Fruit fly (Drosophila melanogaster) whole organism, embryonic: ENCODE data around the gene LanB1.
A peak's percentile ranks its signal among the peaks of the same experiment; 100 is the strongest.

Experiments
- ATbp ChIP-seq: fragments of 200-800 bp; sonication (Bioruptor generic); optimal IDR thresholded peaks from 2 replicates; lab custom pipeline; 2017; ENCODE audit warnings: missing biosample characterization, mild to moderate bottlenecking, missing genetic modification characterization, missing genetic modification reagents
- Adf1 ChIP-seq: fragments of 200-800 bp; sonication (Bioruptor generic); IDR thresholded peaks from 2 replicates; pipeline ENCODE4 v1.3.6; 2022; ENCODE audit warnings: missing biosample characterization, missing genetic modification characterization
- B-H2 ChIP-seq: fragments of 200-800 bp; sonication (Bioruptor generic); optimal IDR thresholded peaks from 2 replicates; lab custom pipeline; 2018; ENCODE audit warnings: missing biosample characterization, mild to moderate bottlenecking, missing genetic modification characterization
- CG12104 ChIP-seq: fragments of 200-800 bp; sonication (Bioruptor generic); optimal IDR thresholded peaks from 3 replicates; lab custom pipeline; 2016; ENCODE audit warnings: missing biosample characterization, missing genetic modification characterization
- CG12155 ChIP-seq: fragments of 200-800 bp; sonication (Bioruptor generic); optimal IDR thresholded peaks from 3 replicates; lab custom pipeline; 2016; ENCODE audit warnings: missing biosample characterization, missing genetic modification characterization
- CG14050 ChIP-seq: fragments of 200-800 bp; sonication (Bioruptor generic); IDR thresholded peaks from 3 replicates; pipeline ENCODE4 v1.3.6; 2022; ENCODE audit warnings: missing biosample characterization, missing genetic modification characterization
- CG17912 ChIP-seq: fragments of 200-800 bp; sonication (Bioruptor generic); optimal IDR thresholded peaks from 2 replicates; lab custom pipeline; 2018; ENCODE audit warnings: missing biosample characterization, mild to moderate bottlenecking, missing genetic modification characterization
- CG1832 ChIP-seq: fragments of 200-800 bp; sonication (Bioruptor generic); optimal IDR thresholded peaks from 2 replicates; lab custom pipeline; 2017; ENCODE audit warnings: missing biosample characterization, mild to moderate bottlenecking, missing genetic modification characterization, inconsistent platforms
- CG2116 ChIP-seq: fragments of 200-800 bp; sonication (Bioruptor generic); optimal IDR thresholded peaks from 3 replicates; lab custom pipeline; 2018; ENCODE audit warnings: missing biosample characterization, mild to moderate bottlenecking, missing genetic modification characterization
- CG2129 ChIP-seq: fragments of 200-800 bp; sonication (Bioruptor generic); IDR thresholded peaks from 2 replicates; pipeline ENCODE4 v1.3.6; 2022; ENCODE audit warnings: missing biosample characterization, missing genetic modification characterization; ENCODE audit not compliant: partially characterized antibody
- CG3065 ChIP-seq: fragments of 200-800 bp; sonication (Bioruptor generic); optimal IDR thresholded peaks from 2 replicates; lab custom pipeline; 2016; ENCODE audit warnings: missing biosample characterization, missing genetic modification characterization
- CG31365 ChIP-seq: fragments of 200-800 bp; sonication (Bioruptor generic); optimal IDR thresholded peaks from 2 replicates; lab custom pipeline; 2018; ENCODE audit warnings: missing biosample characterization, mild to moderate bottlenecking, missing genetic modification characterization
- CG3163 ChIP-seq: fragments of 200-800 bp; sonication (Bioruptor generic); optimal IDR thresholded peaks from 3 replicates; lab custom pipeline; 2016; ENCODE audit warnings: missing biosample characterization, missing genetic modification characterization
- CG34224 ChIP-seq: fragments of 200-800 bp; sonication (Bioruptor generic); IDR thresholded peaks from 3 replicates; pipeline ENCODE4 v1.3.6; 2022; ENCODE audit warnings: missing biosample characterization, missing genetic modification characterization; ENCODE audit not compliant: partially characterized antibody
- CG3838 ChIP-seq: fragments of 200-800 bp; sonication (Bioruptor generic); optimal IDR thresholded peaks from 3 replicates; lab custom pipeline; 2016; ENCODE audit warnings: missing biosample characterization, missing genetic modification characterization
- CG3847 ChIP-seq: fragments of 200-800 bp; sonication (Bioruptor generic); IDR thresholded peaks from 2 replicates; pipeline ENCODE4 v1.3.6; 2022; ENCODE audit warnings: missing biosample characterization, missing genetic modification characterization
- CG3995 ChIP-seq: fragments of 200-800 bp; sonication (Bioruptor generic); optimal IDR thresholded peaks from 3 replicates; lab custom pipeline; 2016; ENCODE audit warnings: missing biosample characterization, missing genetic modification characterization
- CG4404 ChIP-seq: fragments of 200-800 bp; sonication (Bioruptor generic); IDR thresholded peaks from 2 replicates; pipeline ENCODE4 v1.3.6; 2022; ENCODE audit warnings: missing biosample characterization, missing genetic modification characterization
- CG5180 ChIP-seq: fragments of 200-800 bp; sonication (Bioruptor generic); optimal IDR thresholded peaks from 3 replicates; lab custom pipeline; 2017; ENCODE audit warnings: missing biosample characterization, missing genetic modification characterization, mild to moderate bottlenecking, moderate library complexity, missing genetic modification reagents
- CG6854 ChIP-seq: fragments of 200-800 bp; sonication (Bioruptor generic); optimal IDR thresholded peaks from 3 replicates; lab custom pipeline; 2017; ENCODE audit warnings: missing biosample characterization, mild to moderate bottlenecking, missing genetic modification characterization
- CG8478 ChIP-seq: fragments of >200 bp; optimal IDR thresholded peaks from 2 replicates; lab custom pipeline; 2018
- CG8924 ChIP-seq: fragments of 200-800 bp; optimal IDR thresholded peaks from 3 replicates; lab custom pipeline; 2019; ENCODE audit warnings: missing biosample characterization, mild to moderate bottlenecking, missing genetic modification characterization, moderate library complexity
- CG8944 ChIP-seq: fragments of 200-800 bp; sonication (Bioruptor generic); optimal IDR thresholded peaks from 3 replicates; lab custom pipeline; 2016; ENCODE audit warnings: missing biosample characterization, missing genetic modification characterization
- CG9797 ChIP-seq: fragments of 200-800 bp; sonication (Bioruptor generic); optimal IDR thresholded peaks from 3 replicates; lab custom pipeline; 2018; ENCODE audit warnings: missing biosample characterization, mild to moderate bottlenecking, missing genetic modification characterization
- Dbx ChIP-seq: fragments of 200-800 bp; sonication (Bioruptor generic); IDR thresholded peaks from 3 replicates; pipeline ENCODE4 v1.3.6; 2022; ENCODE audit warnings: missing biosample characterization, missing genetic modification characterization
- HLH3B ChIP-seq: fragments of 200-800 bp; sonication (Bioruptor generic); IDR thresholded peaks from 2 replicates; pipeline ENCODE4 v1.3.6; 2022; ENCODE audit warnings: missing biosample characterization, missing genetic modification characterization
- Hsf ChIP-seq: fragments of 200-800 bp; sonication (Bioruptor generic); optimal IDR thresholded peaks from 3 replicates; lab custom pipeline; 2016; ENCODE audit warnings: missing biosample characterization, missing genetic modification characterization
- Med ChIP-seq: fragments of 200-800 bp; sonication (Bioruptor generic); peaks from one replicate; lab custom pipeline; 2016; ENCODE audit warnings: missing biosample characterization, missing genetic modification characterization, mild to moderate bottlenecking, inconsistent platforms, moderate library complexity
- Ptx1 ChIP-seq: fragments of 200-800 bp; sonication (Bioruptor generic); IDR thresholded peaks from 2 replicates; pipeline ENCODE4 v1.3.6; 2022; ENCODE audit warnings: missing biosample characterization, missing genetic modification characterization
- Ssrp ChIP-seq: fragments of 200-800 bp; sonication (Bioruptor generic); optimal IDR thresholded peaks from 2 replicates; lab custom pipeline; 2018; ENCODE audit warnings: missing biosample characterization, mild to moderate bottlenecking, missing genetic modification characterization, moderate library complexity
- Xrp1 ChIP-seq: fragments of 200-800 bp; sonication (Bioruptor generic); IDR thresholded peaks from 2 replicates; pipeline ENCODE4 v1.3.6; 2022; ENCODE audit warnings: missing biosample characterization, missing genetic modification characterization
- amos ChIP-seq: fragments of 200-800 bp; sonication (Bioruptor generic); IDR thresholded peaks from 2 replicates; pipeline ENCODE4 v1.3.6; 2022; ENCODE audit warnings: missing biosample characterization, missing genetic modification characterization; ENCODE audit not compliant: partially characterized antibody
- btn ChIP-seq: fragments of 200-800 bp; sonication (Bioruptor generic); optimal IDR thresholded peaks from 2 replicates; lab custom pipeline; 2016; ENCODE audit warnings: missing biosample characterization, missing genetic modification characterization
- cwo ChIP-seq: fragments of 200-800 bp; sonication (Bioruptor generic); optimal IDR thresholded peaks from 3 replicates; lab custom pipeline; 2017; ENCODE audit warnings: missing biosample characterization, missing genetic modification characterization, mild to moderate bottlenecking, moderate library complexity, missing genetic modification reagents
- ewg ChIP-seq: fragments of 200-800 bp; sonication (Bioruptor generic); optimal IDR thresholded peaks from 3 replicates; lab custom pipeline; 2017; ENCODE audit warnings: mild to moderate bottlenecking, missing biosample characterization, missing genetic modification reagents, missing genetic modification characterization
- fd3F ChIP-seq: fragments of 200-800 bp; sonication (Bioruptor generic); optimal IDR thresholded peaks from 2 replicates; lab custom pipeline; 2018; ENCODE audit warnings: missing biosample characterization, mild to moderate bottlenecking, missing genetic modification characterization, moderate library complexity
- fru ChIP-seq: fragments of >200 bp; optimal IDR thresholded peaks from 2 replicates; lab custom pipeline; 2017
- gcm ChIP-seq: fragments of 200-800 bp; sonication (Bioruptor generic); optimal IDR thresholded peaks from 2 replicates; lab custom pipeline; 2019; ENCODE audit warnings: missing biosample characterization, mild to moderate bottlenecking, missing genetic modification characterization, moderate library complexity
- gem ChIP-seq: fragments of 200-800 bp; sonication (Bioruptor generic); optimal IDR thresholded peaks from 2 replicates; lab custom pipeline; 2019; ENCODE audit warnings: missing biosample characterization, mild to moderate bottlenecking, missing genetic modification characterization, moderate library complexity
- gsb ChIP-seq: fragments of 200-800 bp; sonication (Bioruptor generic); IDR thresholded peaks from 2 replicates; pipeline ENCODE4 v1.3.6; 2022; ENCODE audit warnings: missing biosample characterization, missing genetic modification characterization
- her ChIP-seq: fragments of 200-800 bp; sonication (Bioruptor generic); optimal IDR thresholded peaks from 2 replicates; lab custom pipeline; 2016; ENCODE audit warnings: missing biosample characterization, missing genetic modification characterization
- lbe ChIP-seq: fragments of 200-800 bp; sonication (Bioruptor generic); optimal IDR thresholded peaks from 2 replicates; lab custom pipeline; 2016; ENCODE audit warnings: missing biosample characterization, mild to moderate bottlenecking, missing genetic modification characterization
- nom ChIP-seq: fragments of 200-800 bp; sonication (Bioruptor generic); optimal IDR thresholded peaks from 2 replicates; lab custom pipeline; 2017; ENCODE audit warnings: missing biosample characterization, missing genetic modification characterization, mild to moderate bottlenecking, moderate library complexity, missing genetic modification reagents
- org-1 ChIP-seq: fragments of 200-800 bp; sonication (Bioruptor generic); optimal IDR thresholded peaks from 2 replicates; lab custom pipeline; 2017; ENCODE audit warnings: missing biosample characterization, missing genetic modification characterization
- scrt ChIP-seq: fragments of 200-800 bp; sonication (Bioruptor generic); optimal IDR thresholded peaks from 2 replicates; lab custom pipeline; 2018; ENCODE audit warnings: missing biosample characterization, mild to moderate bottlenecking, missing genetic modification characterization, moderate library complexity
- sens-2 ChIP-seq: fragments of 200-800 bp; sonication (Bioruptor generic); IDR thresholded peaks from 2 replicates; pipeline ENCODE4 v1.3.6; 2022; ENCODE audit warnings: missing biosample characterization, missing genetic modification characterization
- stc ChIP-seq: fragments of 200-800 bp; sonication (Bioruptor generic); IDR thresholded peaks from 2 replicates; pipeline ENCODE4 v1.3.6; 2022; ENCODE audit warnings: missing biosample characterization, missing genetic modification characterization
- sug ChIP-seq: fragments of 200-800 bp; optimal IDR thresholded peaks from 2 replicates; lab custom pipeline; 2019; ENCODE audit warnings: missing biosample characterization, mild to moderate bottlenecking, missing genetic modification characterization, moderate library complexity
- ttk ChIP-seq: fragments of 200-800 bp; sonication (Bioruptor generic); IDR thresholded peaks from 2 replicates; pipeline ENCODE4 v2.1.2; 2022; ENCODE audit warnings: missing biosample characterization, missing genetic modification characterization
- tup ChIP-seq: fragments of 200-800 bp; sonication (Bioruptor generic); optimal IDR thresholded peaks from 2 replicates; lab custom pipeline; 2016; ENCODE audit warnings: missing biosample characterization, mild to moderate bottlenecking, missing genetic modification characterization, moderate library complexity
- yki ChIP-seq: fragments of >200 bp; optimal IDR thresholded peaks from 3 replicates; lab custom pipeline; 2018
- z ChIP-seq: fragments of 200-800 bp; sonication (Bioruptor generic); IDR thresholded peaks from 3 replicates; pipeline ENCODE4 v1.3.6; 2022; ENCODE audit warnings: missing biosample characterization, missing genetic modification characterization

LanB1 gene

dm6 chr2L:7813357-7813756 lies 2.1 kb downstream of the LanB1 start (continued):
- TF ChIP-seq CG34224 (GFP tag; lab: Robert Waterston, UW) (no peak), CG3838 (GFP tag; lab: Kevin White, UChicago) (no peak), fru (lab: Kevin White, UChicago) (no peak), sens-2 (GFP tag; lab: Robert Waterston, UW) (no peak; the same call in 1 of the 2 replicates), btn (GFP tag; lab: Kevin White, UChicago) (no peak), tup (GFP tag; lab: Kevin White, UChicago) (peak; percentile 61), z (peak; percentile 64; the same call in 1 of the 3 replicates), CG2129 (GFP tag; lab: Robert Waterston, UW) (no peak), CG4404 (GFP tag; lab: Robert Waterston, UW) (no peak), B-H2 (peak; percentile 69), amos (GFP tag; lab: Robert Waterston, UW) (no peak), CG12155 (no peak), her (GFP tag; lab: Kevin White, UChicago) (peak; percentile 11), Med (peak; percentile 92), CG3163 (no peak), Ptx1 (GFP tag; lab: Robert Waterston, UW) (no peak), CG8478 (lab: Kevin White, UChicago) (no peak), gem (tag; lab: Kevin White, UChicago) (no peak), scrt (GFP tag; lab: Kevin White, UChicago) (peak; percentile 53), ATbp (GFP tag; lab: Kevin White, UChicago) (peak; percentile 34), nom (no peak), CG3065 (no peak), CG5180 (peak; percentile 32), CG17912 (no peak), CG31365 (peak; percentile 79), CG1832 (GFP tag; lab: Kevin White, UChicago) (no peak), gsb (GFP tag; lab: Robert Waterston, UW) (peak; percentile 21; the same call in 1 of the 2 replicates), gcm (no peak), yki (lab: Kevin White, UChicago) (no peak), Ssrp (no peak), stc (GFP tag; lab: Robert Waterston, UW) (no peak; the same call in 1 of the 2 replicates), CG12104 (GFP tag; lab: Kevin White, UChicago) (peak; percentile 64), cwo (GFP tag; lab: Kevin White, UChicago) (peak; percentile 53), CG9797 (no peak), HLH3B (GFP tag; lab: Robert Waterston, UW) (no peak; the same call in 1 of the 2 replicates), fd3F (GFP tag; lab: Kevin White, UChicago) (peak; percentile 44), org-1 (GFP tag; lab: Kevin White, UChicago) (peak; percentile 35), Dbx (peak; percentile 29; the same call in 1 of the 3 replicates), sug (tag; lab: Kevin White, UChicago) (peak; percentile 70), ttk (GFP tag; lab: Robert Waterston, UW) (no peak), CG6854 (GFP tag; lab: Kevin White, UChicago) (peak; percentile 33), lbe (GFP tag; lab: Kevin White, UChicago) (no peak), Hsf (no peak), Adf1 (GFP tag; lab: Robert Waterston, UW) (no peak), CG8944 (no peak), CG8924 (tag; lab: Kevin White, UChicago) (peak; percentile 54), ewg (no peak), CG3995 (no peak), CG2116 (GFP tag; lab: Kevin White, UChicago) (no peak), CG3847 (GFP tag; lab: Robert Waterston, UW) (peak; percentile 41), CG14050 (GFP tag; lab: Robert Waterston, UW) (no peak), Xrp1 (GFP tag; lab: Robert Waterston, UW) (peak; percentile 62)
